Fruit fly (Drosophila melanogaster): Measurements from ENCODE around the gene CG42526.

CG42526 gene

dm6 chr3L:9457619-9458092 lies 22.5 kb upstream of the CG42526 start, which contains the start of gene CG3437 (continued):
- no peak for TF ChIP-seq HLHmδ (GFP tag; optimal IDR thresholded peaks at IDR 0.05)
- TF ChIP-seq NFAT (GFP tag; IDR thresholded peaks at IDR 0.05): peak; percentile 99
- TF ChIP-seq CG30020 (tag; optimal IDR thresholded peaks at IDR 0.05): peak; percentile 81
- peak; percentile 96 for TF ChIP-seq CG1603 (tag; optimal IDR thresholded peaks at IDR 0.05)
- peak; percentile 97 for TF ChIP-seq CG11398 (GFP tag; optimal IDR thresholded peaks at IDR 0.05)
- TF ChIP-seq CG16779 (GFP tag; IDR thresholded peaks at IDR 0.05): peak; percentile 99
- peak; percentile 98 for TF ChIP-seq Chrac-16 (GFP tag; optimal IDR thresholded peaks at IDR 0.05)
- TF ChIP-seq NC2β (GFP tag; optimal IDR thresholded peaks at IDR 0.05): peak; percentile 97
- peak; percentile 99 for TF ChIP-seq nmo (GFP tag; optimal IDR thresholded peaks at IDR 0.05)
- peak; percentile 98 for TF ChIP-seq GATAe (GFP tag; conservative IDR thresholded peaks at IDR 0.05)
- TF ChIP-seq CG7786 (GFP tag; optimal IDR thresholded peaks at IDR 0.05): peak; percentile 99
- peak; percentile 99 for TF ChIP-seq pum (GFP tag; optimal IDR thresholded peaks at IDR 0.05)
- TF ChIP-seq CG16815 (GFP tag; optimal IDR thresholded peaks at IDR 0.05): peak; percentile 98
- peak; percentile 98 for TF ChIP-seq sqz (GFP tag; optimal IDR thresholded peaks at IDR 0.05)
- peak; percentile 99 for TF ChIP-seq sob (GFP tag; IDR thresholded peaks at IDR 0.05)
- peak; percentile 99 for TF ChIP-seq jumu (GFP tag; optimal IDR thresholded peaks at IDR 0.05)
- TF ChIP-seq dimm (GFP tag; IDR thresholded peaks at IDR 0.05): peak; percentile 98
- peak in 1 of 2 experiments; percentile 84 for TF ChIP-seq tll (GFP tag; optimal IDR thresholded peaks at IDR 0.05)
- peak; percentile 100 for TF ChIP-seq ara (GFP tag; IDR thresholded peaks at IDR 0.05)
- peak; percentile 97 for TF ChIP-seq CG4820 (GFP tag; optimal IDR thresholded peaks at IDR 0.05)
- peak; percentile 98 for TF ChIP-seq shn (GFP tag; optimal IDR thresholded peaks at IDR 0.05)
- TF ChIP-seq kah (GFP tag; optimal IDR thresholded peaks at IDR 0.05): peak; percentile 97
- TF ChIP-seq so (GFP tag; IDR thresholded peaks at IDR 0.05): peak; percentile 99
- peak; percentile 99 for TF ChIP-seq CG1233 (GFP tag; optimal IDR thresholded peaks at IDR 0.05)
- peak; percentile 99 for TF ChIP-seq HmgZ (tag; optimal IDR thresholded peaks at IDR 0.05)
- peak; percentile 100 for TF ChIP-seq Drgx (GFP tag; IDR thresholded peaks at IDR 0.05)
- peak; percentile 98 for TF ChIP-seq CG12744 (GFP tag; optimal IDR thresholded peaks at IDR 0.05)
- TF ChIP-seq fd96Cb (tag; optimal IDR thresholded peaks at IDR 0.05): peak; percentile 99
- peak; percentile 99 for TF ChIP-seq sim (GFP tag; IDR thresholded peaks at IDR 0.05)
- TF ChIP-seq CG6272 (GFP tag; IDR thresholded peaks at IDR 0.05): peak; percentile 99
- peak; percentile 96 for TF ChIP-seq sd (tag; optimal IDR thresholded peaks at IDR 0.05)
- peak; percentile 99 for TF ChIP-seq Xbp1 (GFP tag; optimal IDR thresholded peaks at IDR 0.05)
- peak; percentile 97 for TF ChIP-seq wor (GFP tag; IDR thresholded peaks at IDR 0.05)
- TF ChIP-seq stc (GFP tag; IDR thresholded peaks at IDR 0.05): peak; percentile 99
- TF ChIP-seq ato (GFP tag; IDR thresholded peaks at IDR 0.05; ENCODE audit: partially characterized antibody): no peak
- TF ChIP-seq jigr1 (GFP tag; IDR thresholded peaks at IDR 0.05): peak; percentile 98
- TF ChIP-seq HHEX (GFP tag; optimal IDR thresholded peaks at IDR 0.05): peak; percentile 99
- peak; percentile 99 for TF ChIP-seq H2.0 (GFP tag; IDR thresholded peaks at IDR 0.05)
- peak; percentile 98 for TF ChIP-seq gro (GFP tag; optimal IDR thresholded peaks at IDR 0.05)
- TF ChIP-seq zen2 (GFP tag; IDR thresholded peaks at IDR 0.05; ENCODE audit: partially characterized antibody): no peak
- TF ChIP-seq CG4707 (GFP tag; optimal IDR thresholded peaks at IDR 0.05): peak; percentile 95
- TF ChIP-seq br (optimal IDR thresholded peaks at IDR 0.05): no peak
- peak; percentile 94 for TF ChIP-seq run (tag; optimal IDR thresholded peaks at IDR 0.05)
- peak; percentile 99 for TF ChIP-seq seq (GFP tag; IDR thresholded peaks at IDR 0.05)
- peak; percentile 91 for TF ChIP-seq CG3163 (GFP tag; optimal IDR thresholded peaks at IDR 0.05)
- peak; percentile 97 for TF ChIP-seq CG7987 (GFP tag; optimal IDR thresholded peaks at IDR 0.05)
- TF ChIP-seq Dek (tag; optimal IDR thresholded peaks at IDR 0.05): peak; percentile 98
- TF ChIP-seq CG12071 (GFP tag; optimal IDR thresholded peaks at IDR 0.05): peak; percentile 99
- TF ChIP-seq crol (GFP tag; IDR thresholded peaks at IDR 0.05): peak; percentile 85
- TF ChIP-seq disco-r (GFP tag; optimal IDR thresholded peaks at IDR 0.05): peak; percentile 97
- TF ChIP-seq ac (GFP tag; optimal IDR thresholded peaks at IDR 0.05): peak; percentile 96
